Comparison of ENCODE assay signal across 4 worm cellular contexts in genomic region chrV:15610350-15610940, ce11.
A peak's percentile ranks its signal among the peaks of the same experiment; 100 is the strongest.
TF ChIP-seq lines count a peak whose summit lies in the region.

fbxa-153 (minus strand) TSS chrV:15610384.
str-12 (plus strand) TSS chrV:15610890.

TF ChIP-seq in whole organism, L2 larva, 48 proteins besides CTCF, POLR2A, EP300 and RAD21:
- TF ChIP-seq C34F6.9 (tag; optimal IDR thresholded peaks at IDR 0.05; lab: Kevin White, UChicago) (peak; percentile 64), sma-9 (GFP tag; optimal IDR thresholded peaks at IDR 0.05; lab: Kevin White, UChicago) (peak; percentile 28), sma-9 (tag; optimal IDR thresholded peaks at IDR 0.05; lab: Kevin White, UChicago) (no peak), unc-55 (GFP tag; optimal IDR thresholded peaks at IDR 0.05; lab: Kevin White, UChicago) (peak; percentile 84), F13H6.1 (tag; optimal IDR thresholded peaks at IDR 0.05; lab: Kevin White, UChicago) (no peak), nhr-237 (tag; optimal IDR thresholded peaks at IDR 0.05; lab: Kevin White, UChicago) (no peak), zag-1 (tag; optimal IDR thresholded peaks at IDR 0.05; lab: Kevin White, UChicago) (peak; percentile 62), nhr-6 (tag; optimal IDR thresholded peaks at IDR 0.05; lab: Kevin White, UChicago) (no peak), elt-3 (tag; optimal IDR thresholded peaks at IDR 0.05; lab: Kevin White, UChicago) (no peak), sma-3 (GFP tag; optimal IDR thresholded peaks at IDR 0.05; lab: Kevin White, UChicago) (no peak), unc-62 (GFP tag; optimal IDR thresholded peaks at IDR 0.05; lab: Kevin White, UChicago) (no peak), skn-1 (tag; optimal IDR thresholded peaks at IDR 0.05; lab: Kevin White, UChicago) (no peak), lin-13 (GFP tag; optimal IDR thresholded peaks at IDR 0.05; lab: Kevin White, UChicago) (no peak), ZK546.5 (tag; optimal IDR thresholded peaks at IDR 0.05; lab: Kevin White, UChicago) (no peak), nhr-129 (tag; optimal IDR thresholded peaks at IDR 0.05; lab: Kevin White, UChicago) (peak; percentile 28)

TF ChIP-seq in whole organism, L4 larva, 104 proteins besides CTCF, POLR2A, EP300 and RAD21:
- TF ChIP-seq snpc-4 (tag; optimal IDR thresholded peaks at IDR 0.05; lab: Kevin White, UChicago) (no peak), ZK337.2 (GFP tag; IDR thresholded peaks at IDR 0.05; lab: Robert Waterston, UW) (0 out of 2 replicates have a peak, but pooled peaks have one; percentile 25), nhr-11 (tag; optimal IDR thresholded peaks at IDR 0.05; lab: Kevin White, UChicago) (peak; percentile 4)

TF ChIP-seq in whole organism, late embryonic, 69 proteins besides CTCF, POLR2A, EP300 and RAD21:
- TF ChIP-seq tbx-2 (tag; optimal IDR thresholded peaks at IDR 0.05; lab: Kevin White, UChicago) (peak; percentile 51), odd-2 (tag; optimal IDR thresholded peaks at IDR 0.05; lab: Kevin White, UChicago) (no peak), sdc-2 (tag; optimal IDR thresholded peaks at IDR 0.05; lab: Kevin White, UChicago) (no peak), ceh-19 (GFP tag; optimal IDR thresholded peaks at IDR 0.05; lab: Kevin White, UChicago) (no peak), ceh-14 (tag; optimal IDR thresholded peaks at IDR 0.05; lab: Kevin White, UChicago) (peak; percentile 74), ttx-3 (tag; optimal IDR thresholded peaks at IDR 0.05; lab: Kevin White, UChicago) (no peak), hlh-13 (GFP tag; optimal IDR thresholded peaks at IDR 0.05; lab: Kevin White, UChicago) (no peak), fkh-10 (GFP tag; optimal IDR thresholded peaks at IDR 0.05; lab: Kevin White, UChicago) (no peak), fax-1 (tag; optimal IDR thresholded peaks at IDR 0.05; lab: Kevin White, UChicago) (no peak), hlh-8 (tag; optimal IDR thresholded peaks at IDR 0.05; lab: Kevin White, UChicago) (no peak), ama-1 (optimal IDR thresholded peaks at IDR 0.05; lab: Kevin White, UChicago) (no peak), zip-5 (tag; optimal IDR thresholded peaks at IDR 0.05; lab: Kevin White, UChicago) (no peak), ceh-18 (tag; optimal IDR thresholded peaks at IDR 0.05; lab: Kevin White, UChicago) (peak; percentile 5), lim-6 (tag; optimal IDR thresholded peaks at IDR 0.05; lab: Kevin White, UChicago) (peak; percentile 11), unc-42 (tag; optimal IDR thresholded peaks at IDR 0.05; lab: Kevin White, UChicago) (peak; percentile 77), hlh-30 (tag; optimal IDR thresholded peaks at IDR 0.05; lab: Kevin White, UChicago; ENCODE audit: insufficient read depth) (no peak), dve-1 (tag; optimal IDR thresholded peaks at IDR 0.05; lab: Kevin White, UChicago) (no peak), ceh-2 (tag; optimal IDR thresholded peaks at IDR 0.05; lab: Kevin White, UChicago) (no peak), elt-2 (tag; optimal IDR thresholded peaks at IDR 0.05; lab: Kevin White, UChicago) (no peak), pha-2 (tag; optimal IDR thresholded peaks at IDR 0.05; lab: Kevin White, UChicago) (peak; percentile 23), pax-1 (tag; optimal IDR thresholded peaks at IDR 0.05; lab: Kevin White, UChicago) (no peak), ceh-31 (tag; optimal IDR thresholded peaks at IDR 0.05; lab: Kevin White, UChicago) (peak; percentile 76), unc-55 (GFP tag; optimal IDR thresholded peaks at IDR 0.05; lab: Kevin White, UChicago) (peak; percentile 19), ref-2 (tag; optimal IDR thresholded peaks at IDR 0.05; lab: Kevin White, UChicago) (peak; percentile 56), eyg-1 (tag; optimal IDR thresholded peaks at IDR 0.05; lab: Kevin White, UChicago) (no peak), Y22D7AL.16 (tag; optimal IDR thresholded peaks at IDR 0.05; lab: Kevin White, UChicago) (no peak), nfya-1 (tag; optimal IDR thresholded peaks at IDR 0.05; lab: Kevin White, UChicago) (peak; percentile 24), ceh-34 (tag; optimal IDR thresholded peaks at IDR 0.05; lab: Kevin White, UChicago) (peak; percentile 73)

TF ChIP-seq in whole organism, mixed stage, embryonic, 35 proteins besides CTCF, POLR2A, EP300 and RAD21:
- TF ChIP-seq zip-8 (tag; optimal IDR thresholded peaks at IDR 0.05; lab: Kevin White, UChicago): peak; percentile 20
- no peak for TF ChIP-seq nhr-12 (tag; optimal IDR thresholded peaks at IDR 0.05; lab: Kevin White, UChicago)
- no peak for TF ChIP-seq nhr-237 (tag; optimal IDR thresholded peaks at IDR 0.05; lab: Kevin White, UChicago)
- TF ChIP-seq pha-4 (tag; optimal IDR thresholded peaks at IDR 0.05; lab: Kevin White, UChicago): peak; percentile 45
- TF ChIP-seq mls-2 (tag; optimal IDR thresholded peaks at IDR 0.05; lab: Kevin White, UChicago): peak; percentile 44
- no peak for TF ChIP-seq blmp-1 (tag; optimal IDR thresholded peaks at IDR 0.05; lab: Kevin White, UChicago)
- peak; percentile 48 for TF ChIP-seq ceh-39 (tag; optimal IDR thresholded peaks at IDR 0.05; lab: Kevin White, UChicago)
- peak; percentile 7 for TF ChIP-seq M03D4.4 (tag; optimal IDR thresholded peaks at IDR 0.05; lab: Kevin White, UChicago)
- peak; percentile 52 for TF ChIP-seq cnd-1 (tag; optimal IDR thresholded peaks at IDR 0.05; lab: Kevin White, UChicago)
- TF ChIP-seq mep-1 (tag; optimal IDR thresholded peaks at IDR 0.05; lab: Kevin White, UChicago): peak; percentile 85
- TF ChIP-seq nhr-2 (tag; optimal IDR thresholded peaks at IDR 0.05; lab: Kevin White, UChicago): peak; percentile 29
- peak; percentile 17 for TF ChIP-seq ham-2 (GFP tag; optimal IDR thresholded peaks at IDR 0.05; lab: Kevin White, UChicago)
- peak; percentile 79 for TF ChIP-seq ces-1 (GFP tag; optimal IDR thresholded peaks at IDR 0.05; lab: Kevin White, UChicago)
- peak; percentile 62 for TF ChIP-seq drap-1 (GFP tag; optimal IDR thresholded peaks at IDR 0.05; lab: Kevin White, UChicago)
